Fruit fly (Drosophila melanogaster): ENCODE data around the gene CG34425.

The CG34425 gene

DNA sequence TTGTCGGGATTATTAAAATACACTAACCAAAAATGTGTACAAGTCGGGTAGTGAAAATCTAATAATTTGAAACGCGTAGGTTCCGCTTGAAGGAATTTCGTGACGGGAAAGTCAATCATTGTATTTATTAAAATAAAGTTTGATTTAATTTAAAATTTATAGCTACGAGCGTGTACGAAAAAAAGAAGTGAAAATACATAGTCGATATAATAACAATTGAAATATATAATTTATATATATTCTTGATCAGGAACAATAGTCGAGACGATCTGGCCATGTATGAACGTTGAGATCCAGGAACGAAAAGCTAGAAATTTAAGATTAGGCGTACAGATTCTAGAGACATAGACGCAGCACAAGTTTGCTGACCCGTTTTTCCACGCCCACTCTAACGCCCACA, at the start of gene CG34425:
Gene CG34425 (minus strand): TSS at position 101 of the 400 bp plus-strand sequence.
- TF ChIP-seq noc (tag; optimal IDR thresholded peaks at IDR 0.05), result no peak

dm6 chr3R:4553534-4553933, 47.4 kb upstream of the CG34425 start:
- TF ChIP-seq noc (tag; optimal IDR thresholded peaks at IDR 0.05), result no peak

DNA sequence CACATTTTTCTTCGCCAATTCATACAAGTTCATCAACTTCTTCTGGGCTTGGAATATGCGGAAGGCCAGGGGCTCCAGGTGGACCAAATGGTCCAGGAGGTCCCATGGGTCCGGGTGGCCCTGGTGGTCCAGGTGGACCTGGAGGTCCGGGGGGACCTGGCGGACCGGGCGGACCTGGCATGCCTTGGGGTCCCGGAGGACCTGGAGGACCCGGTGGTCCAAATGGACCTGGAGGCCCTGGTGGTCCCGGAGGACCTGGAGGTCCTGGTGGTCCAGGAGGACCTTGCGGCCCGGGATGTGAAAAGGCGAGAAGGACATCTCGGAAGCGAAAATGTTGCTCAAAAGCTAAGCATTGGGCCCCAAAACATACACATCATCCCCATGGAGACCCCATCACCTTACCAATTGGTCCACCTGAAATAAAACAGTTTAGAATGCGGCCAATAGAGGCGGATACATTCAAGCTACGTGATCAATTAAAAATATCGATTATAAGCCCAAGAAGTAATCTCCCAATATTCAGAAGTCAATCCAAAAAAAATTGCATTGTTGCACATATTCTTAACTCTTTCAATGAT, 36.5 kb upstream of the CG34425 start:
- TF ChIP-seq noc (tag; optimal IDR thresholded peaks at IDR 0.05), result no peak

- TF ChIP-seq noc (tag; optimal IDR thresholded peaks at IDR 0.05), result no peak
Observed at dm6 chr3R:4541056-4541455, 34.9 kb upstream of the CG34425 start, which contains the start of gene Mur82C. Gene Mur82C (plus strand): TSS chr3R:4541356.

DNA sequence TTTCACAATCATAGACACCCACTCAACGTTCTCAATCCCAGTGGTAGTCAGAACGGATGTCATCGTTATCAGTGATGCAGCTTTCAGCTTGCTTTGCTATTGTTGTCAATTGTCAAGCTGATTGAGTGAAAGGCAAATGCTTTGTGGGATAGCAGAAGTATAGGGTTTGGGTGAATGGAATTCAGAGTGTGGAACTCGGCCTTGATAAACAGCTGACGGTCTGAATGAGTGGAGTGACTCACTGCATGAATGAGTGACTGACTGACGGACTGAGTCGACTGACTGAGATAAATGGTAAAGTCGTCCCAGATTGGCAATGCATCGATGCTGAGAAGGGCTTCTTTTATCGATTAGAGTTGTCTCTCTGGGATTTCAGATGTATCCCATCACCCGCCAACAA, 24.8 kb upstream of the CG34425 start:
- no peak for TF ChIP-seq noc (tag; optimal IDR thresholded peaks at IDR 0.05)

DNA sequence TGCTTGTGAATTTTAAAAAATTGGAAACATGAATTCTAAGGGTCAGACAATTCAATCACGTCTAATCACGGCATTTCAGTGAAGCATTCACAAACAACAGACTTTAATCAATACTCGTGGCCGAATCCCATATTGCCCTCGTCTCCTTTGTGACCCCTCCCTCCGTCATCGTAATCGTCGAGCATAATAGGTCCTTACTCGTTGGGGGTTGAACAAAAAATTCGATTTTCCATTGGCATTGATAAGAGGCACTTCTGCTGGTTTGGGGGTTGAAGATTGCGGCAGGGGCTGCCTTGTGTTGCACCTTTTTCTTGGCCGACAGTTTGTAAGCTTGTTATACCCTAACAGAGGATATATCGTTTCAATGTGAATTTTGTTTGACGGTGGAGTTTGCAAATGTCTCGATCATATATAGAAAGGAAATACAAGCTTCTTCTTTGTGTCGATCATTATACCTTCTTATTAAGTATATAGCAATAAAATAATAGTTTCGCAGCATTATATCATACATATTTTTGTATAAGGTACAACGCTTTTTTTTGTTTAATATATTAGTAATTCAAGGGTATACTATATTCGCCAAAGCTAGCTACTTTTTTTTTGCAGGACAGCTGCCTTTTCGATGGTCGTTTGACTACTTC, 18.1 kb upstream of the CG34425 start:
- TF ChIP-seq noc (tag; optimal IDR thresholded peaks at IDR 0.05), result no peak

- no peak for TF ChIP-seq noc (tag; optimal IDR thresholded peaks at IDR 0.05)
Observed at dm6 chr3R:4484999-4485398, 21.2 kb downstream of the CG34425 start, which contains the start of gene Fip1. Gene Fip1 (plus strand): TSS chr3R:4485008.

- no peak for TF ChIP-seq noc (tag; optimal IDR thresholded peaks at IDR 0.05)
Observed at dm6 chr3R:4480512-4480911, 25.7 kb downstream of the CG34425 start, which contains the start of gene sac. Gene sac (plus strand): TSS chr3R:4480812.

- TF ChIP-seq noc (tag; optimal IDR thresholded peaks at IDR 0.05), result no peak
Observed at dm6 chr3R:4479038-4479988, 26.9 kb downstream of the CG34425 start, which contains the start of gene CG31523. Gene CG31523 (minus strand): TSS chr3R:4479207.

- TF ChIP-seq noc (tag; optimal IDR thresholded peaks at IDR 0.05), result peak; percentile 59
Observed at dm6 chr3R:4478220-4479037, 27.7 kb downstream of the CG34425 start.

DNA sequence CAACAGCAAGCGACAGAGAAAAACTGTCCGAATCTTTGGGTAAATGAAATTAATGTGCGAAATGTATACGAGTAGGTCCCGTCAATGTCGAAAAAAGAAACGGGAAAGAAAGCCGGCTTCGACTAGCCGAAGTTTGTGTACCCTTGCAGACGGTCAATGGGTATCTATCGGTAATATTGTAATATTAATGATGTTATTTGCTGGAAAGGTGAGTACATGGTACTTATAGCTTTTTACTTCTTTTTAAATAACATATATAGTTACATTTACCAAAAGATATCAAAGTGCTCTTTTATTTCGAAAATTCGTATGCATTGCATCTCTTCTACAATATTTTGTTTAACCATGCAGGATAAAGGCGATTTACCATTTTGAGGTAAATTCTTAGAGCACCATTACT, 30.2 kb downstream of the CG34425 start:
- no peak for TF ChIP-seq noc (tag; optimal IDR thresholded peaks at IDR 0.05)

- TF ChIP-seq noc (tag; optimal IDR thresholded peaks at IDR 0.05), result no peak
Observed at dm6 chr3R:4475378-4475777, 30.8 kb downstream of the CG34425 start.

- no peak for TF ChIP-seq noc (tag; optimal IDR thresholded peaks at IDR 0.05)
Observed at dm6 chr3R:4472694-4472975, 33.5 kb downstream of the CG34425 start.

DNA sequence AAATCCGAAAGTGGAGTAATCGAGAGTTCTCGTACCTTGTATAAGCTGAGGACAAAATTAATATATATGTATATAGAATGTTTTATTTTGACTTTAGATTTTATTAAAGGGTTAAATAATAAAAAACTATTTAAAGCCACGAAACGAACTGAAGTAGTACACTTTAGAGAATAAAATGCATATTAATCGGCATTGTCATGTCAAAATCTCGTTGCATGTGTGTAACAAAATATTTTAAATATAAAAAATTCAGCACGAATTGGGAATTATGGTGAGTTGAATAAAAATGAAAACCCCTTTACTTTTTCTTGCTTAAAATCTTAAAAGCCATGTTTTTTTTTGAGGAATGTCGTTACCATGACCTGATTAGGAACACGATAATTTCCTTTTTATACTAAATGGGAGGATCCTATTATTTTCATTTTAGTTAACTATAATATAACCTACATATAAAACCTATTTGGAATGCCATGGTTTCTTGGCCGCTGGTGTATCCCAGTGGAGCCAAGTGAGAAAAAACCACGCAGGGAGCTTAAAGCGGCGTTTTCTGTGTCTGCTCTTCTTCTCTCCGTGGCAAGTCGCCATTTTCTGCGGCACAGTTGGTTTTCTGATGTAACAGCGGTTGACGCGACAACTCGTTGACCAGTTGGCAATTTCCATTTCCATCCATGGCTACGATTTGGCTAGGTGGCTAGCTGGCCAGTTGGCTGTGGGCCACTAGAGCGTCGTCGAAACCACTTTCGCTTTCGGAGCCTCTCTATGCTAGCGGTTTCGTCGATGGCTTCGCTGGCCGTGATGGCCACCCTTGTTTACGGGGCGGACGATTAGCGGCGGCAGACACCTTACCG, 34.1 kb downstream of the CG34425 start:
- no peak for TF ChIP-seq noc (tag; optimal IDR thresholded peaks at IDR 0.05)
